Worm (Caenorhabditis elegans) whole organism, L1 larva: ENCODE results near the gene rfp-1.

ENCODE experiments used
- Y116A8C.19 ChIP-seq: sonication (generic microtip); optimal IDR thresholded peaks from 2 replicates; lab custom pipeline; 2016; ENCODE audit warnings: missing compliant biosample characterization, missing genetic modification characterization, borderline replicate concordance
- aha-1 ChIP-seq: fragments of 150-350 bp; optimal IDR thresholded peaks from 2 replicates; lab custom pipeline; 2014; ENCODE audit warnings: missing biosample characterization, missing genetic modification characterization
- nhr-12 ChIP-seq: sonication (generic microtip); optimal IDR thresholded peaks from 2 replicates; lab custom pipeline; 2017; ENCODE audit warnings: missing biosample characterization, missing genetic modification characterization
- skn-1 ChIP-seq: fragments of 150-350 bp; optimal IDR thresholded peaks from 2 replicates; lab custom pipeline; 2014; ENCODE audit warnings: missing biosample characterization, missing genetic modification characterization
- unc-62 ChIP-seq: fragments of 150-350 bp; optimal IDR thresholded peaks from 2 replicates; lab custom pipeline; 2014; ENCODE audit warnings: missing biosample characterization, missing genetic modification reagents, missing genetic modification characterization

- no peak for TF ChIP-seq nhr-12 (tag; lab: Kevin White, UChicago)
- TF ChIP-seq skn-1 (tag; lab: Kevin White, UChicago): no peak
- TF ChIP-seq Y116A8C.19 (tag; lab: Kevin White, UChicago): no peak
- TF ChIP-seq unc-62: no peak
- TF ChIP-seq aha-1: no peak
Observed at ce11 chrIII:8401887-8402286, 43.5 kb downstream of the rfp-1 start, which contains the start of gene lap-1.
